Worm (Caenorhabditis elegans): ENCODE results near the gene Y69H2.7.
A peak's percentile ranks its signal among the peaks of the same experiment; 100 is the strongest.

Gene Y69H2.7

ce11 chrV:18689681-18690080, at the start of gene Y69H2.7, which contains the start of gene ubc-19:
TSS of gene Y69H2.7 (plus strand) at chrV:18689989.
TSS of gene ubc-19 (minus strand) at chrV:18689762.
- peak; percentile 41 for TF ChIP-seq snpc-4 (tag; optimal IDR thresholded peaks at IDR 0.05)
- no peak for TF ChIP-seq jun-1 (tag; optimal IDR thresholded peaks at IDR 0.05)
- no peak for TF ChIP-seq unc-39 (tag; optimal IDR thresholded peaks at IDR 0.05)
- no peak for TF ChIP-seq unc-62 (GFP tag; optimal IDR thresholded peaks at IDR 0.05)
- TF ChIP-seq egl-5 (tag; optimal IDR thresholded peaks at IDR 0.05): no peak
- no peak for TF ChIP-seq ama-1 (optimal IDR thresholded peaks at IDR 0.05)
- TF ChIP-seq elt-1 (tag; optimal IDR thresholded peaks at IDR 0.05): no peak
- no peak for TF ChIP-seq fos-1 (tag; optimal IDR thresholded peaks at IDR 0.05)
- TF ChIP-seq nhr-11 (tag; optimal IDR thresholded peaks at IDR 0.05): no peak
- TF ChIP-seq lin-39 (tag; optimal IDR thresholded peaks at IDR 0.05): no peak
- no peak for TF ChIP-seq egl-27 (tag; optimal IDR thresholded peaks at IDR 0.05)
- TF ChIP-seq mml-1 (tag; optimal IDR thresholded peaks at IDR 0.05): no peak
- no peak for TF ChIP-seq elt-2 (tag; optimal IDR thresholded peaks at IDR 0.05)
- TF ChIP-seq pqm-1 (tag; optimal IDR thresholded peaks at IDR 0.05): no peak
- TF ChIP-seq nhr-23 (tag; optimal IDR thresholded peaks at IDR 0.05): no peak
- TF ChIP-seq hmg-11 (tag; optimal IDR thresholded peaks at IDR 0.05): peak; percentile 70
- no peak for TF ChIP-seq daf-12 (tag; optimal IDR thresholded peaks at IDR 0.05)
- no peak for TF ChIP-seq nhr-25 (tag; optimal IDR thresholded peaks at IDR 0.05)
- peak; percentile 24 for TF ChIP-seq pha-4 (tag; optimal IDR thresholded peaks at IDR 0.05)
- no peak for TF ChIP-seq ZK546.5 (tag; optimal IDR thresholded peaks at IDR 0.05)
- TF ChIP-seq ztf-4 (tag; optimal IDR thresholded peaks at IDR 0.05): no peak
- TF ChIP-seq nhr-12 (tag; optimal IDR thresholded peaks at IDR 0.05): no peak
- TF ChIP-seq skn-1 (tag; optimal IDR thresholded peaks at IDR 0.05): no peak

DNA sequence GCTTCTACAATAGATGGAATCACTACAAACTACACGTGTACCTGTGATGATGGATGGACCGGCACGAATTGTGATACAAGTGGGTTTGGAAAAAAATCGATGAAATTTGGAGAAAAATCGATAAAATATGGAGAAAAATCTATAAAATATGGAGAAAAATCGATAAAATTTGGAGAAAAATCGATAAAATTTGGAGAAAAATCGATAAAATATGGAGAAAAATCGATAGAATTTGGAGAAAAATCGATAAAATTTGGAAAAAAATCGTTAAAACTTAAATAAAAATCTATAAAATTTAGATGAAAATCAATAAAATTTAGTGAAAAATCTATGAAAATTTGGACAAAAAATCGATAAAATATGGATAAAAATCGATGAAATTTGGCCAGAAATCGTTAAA, 45.5 kb upstream of the Y69H2.7 start:
- TF ChIP-seq lin-39 (tag; optimal IDR thresholded peaks at IDR 0.05) (no peak), ceh-28 (tag; optimal IDR thresholded peaks at IDR 0.05) (peak; percentile 83)

DNA sequence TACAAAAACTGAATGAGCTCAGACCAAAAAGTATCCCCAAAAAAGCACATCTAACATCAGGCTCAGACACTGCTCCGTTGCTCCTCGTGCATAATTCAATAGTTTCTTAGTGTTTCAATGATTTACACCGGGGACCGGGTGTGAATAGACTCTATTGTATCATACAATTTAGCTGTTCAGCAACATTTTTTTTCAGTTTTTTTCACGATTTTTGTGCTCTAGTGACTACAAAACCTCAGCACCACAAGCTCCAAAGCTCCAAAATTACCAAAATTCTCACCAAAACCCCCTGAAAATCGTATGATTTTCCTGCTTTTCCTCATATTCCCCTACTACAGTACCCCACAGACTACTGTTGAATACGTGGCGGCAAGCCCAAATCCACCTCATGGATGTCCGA, 39.7 kb upstream of the Y69H2.7 start, which contains the start of gene egas-2:
egas-2 (plus strand) TSS at position 301 of the 400 bp plus-strand sequence.
- TF ChIP-seq daf-12 (tag; optimal IDR thresholded peaks at IDR 0.05): no peak
- no peak for TF ChIP-seq hmg-11 (tag; optimal IDR thresholded peaks at IDR 0.05)
- no peak for TF ChIP-seq elt-3 (tag; optimal IDR thresholded peaks at IDR 0.05)
- TF ChIP-seq pqm-1 (tag; optimal IDR thresholded peaks at IDR 0.05): no peak
- TF ChIP-seq ZK546.5 (tag; optimal IDR thresholded peaks at IDR 0.05): no peak
- no peak for TF ChIP-seq tbx-2 (tag; optimal IDR thresholded peaks at IDR 0.05)
- TF ChIP-seq lin-39 (tag; optimal IDR thresholded peaks at IDR 0.05): no peak
- no peak for TF ChIP-seq nhr-28 (tag; optimal IDR thresholded peaks at IDR 0.05)
- no peak for TF ChIP-seq nhr-23 (tag; optimal IDR thresholded peaks at IDR 0.05)
- no peak for TF ChIP-seq zag-1 (tag; optimal IDR thresholded peaks at IDR 0.05)

DNA sequence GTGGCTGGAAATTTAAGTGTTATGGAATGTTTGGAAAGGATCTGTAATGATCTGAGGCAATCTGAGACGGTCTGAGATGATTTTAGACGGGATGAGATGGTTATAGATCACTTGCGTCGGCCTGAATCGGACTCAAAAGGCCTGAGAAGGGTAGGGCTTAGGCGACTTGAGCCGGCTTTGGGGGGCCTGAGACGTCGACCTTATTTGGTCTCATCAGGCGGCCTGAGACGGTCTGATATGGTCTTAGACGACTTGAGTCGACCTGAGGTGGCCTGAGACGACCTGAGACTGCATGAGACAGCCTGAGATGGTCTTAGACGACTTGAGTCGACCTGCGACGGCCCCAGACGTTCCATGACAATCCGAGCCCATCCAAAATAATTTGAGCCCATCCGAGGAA, 33.4 kb upstream of the Y69H2.7 start:
- TF ChIP-seq mdl-1 (tag; optimal IDR thresholded peaks at IDR 0.05) (no peak), elt-1 (tag; optimal IDR thresholded peaks at IDR 0.05) (no peak), ceh-82 (tag; optimal IDR thresholded peaks at IDR 0.05) (no peak), nhr-237 (tag; optimal IDR thresholded peaks at IDR 0.05) (no peak), pha-4 (tag; optimal IDR thresholded peaks at IDR 0.05) (no peak)

DNA sequence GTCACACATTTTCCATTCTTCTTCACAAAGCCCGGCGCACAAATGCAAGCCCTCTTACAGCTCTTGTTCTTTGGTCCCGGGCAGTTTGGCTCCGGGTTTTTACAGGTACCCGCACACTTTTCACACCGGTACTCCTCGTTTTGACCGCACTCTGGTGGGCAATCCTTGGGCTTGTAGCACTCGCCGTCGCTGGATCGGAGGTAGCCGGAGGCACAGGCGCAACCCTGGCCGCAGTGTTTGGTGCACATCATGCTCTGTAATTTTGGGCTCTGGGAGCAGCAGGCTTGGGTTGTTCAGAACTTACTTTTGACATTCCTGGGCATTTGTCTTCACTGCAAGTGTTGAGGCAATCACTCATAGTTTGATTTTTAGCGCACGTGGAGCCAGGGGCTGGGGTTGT, 32.4 kb upstream of the Y69H2.7 start:
- TF ChIP-seq nhr-43 (tag; optimal IDR thresholded peaks at IDR 0.05; ENCODE audit: poor library complexity, severe bottlenecking) (no peak), fkh-2 (tag; optimal IDR thresholded peaks at IDR 0.05) (no peak), elt-3 (tag; optimal IDR thresholded peaks at IDR 0.05) (no peak), ama-1 (optimal IDR thresholded peaks at IDR 0.05) (no peak), pqm-1 (tag; optimal IDR thresholded peaks at IDR 0.05) (no peak), ceh-82 (tag; optimal IDR thresholded peaks at IDR 0.05) (no peak)

ce11 chrV:18658914-18659313, 30.9 kb upstream of the Y69H2.7 start:
- TF ChIP-seq nhr-11 (tag; optimal IDR thresholded peaks at IDR 0.05): no peak
- TF ChIP-seq jun-1 (tag; optimal IDR thresholded peaks at IDR 0.05): no peak
- TF ChIP-seq lin-15B (tag; optimal IDR thresholded peaks at IDR 0.05): no peak
- no peak for TF ChIP-seq lsy-12 (tag; optimal IDR thresholded peaks at IDR 0.05)
- TF ChIP-seq lin-39 (tag; optimal IDR thresholded peaks at IDR 0.05): no peak
- TF ChIP-seq pha-4 (tag; optimal IDR thresholded peaks at IDR 0.05): no peak
- no peak for TF ChIP-seq ceh-16 (tag; optimal IDR thresholded peaks at IDR 0.05)
- TF ChIP-seq hmg-11 (tag; optimal IDR thresholded peaks at IDR 0.05): no peak
- TF ChIP-seq skn-1 (tag; optimal IDR thresholded peaks at IDR 0.05): no peak
- no peak for TF ChIP-seq ceh-9 (tag; optimal IDR thresholded peaks at IDR 0.05)
- TF ChIP-seq ztf-11 (tag; optimal IDR thresholded peaks at IDR 0.05): no peak
- no peak for TF ChIP-seq mml-1 (tag; optimal IDR thresholded peaks at IDR 0.05)
- TF ChIP-seq zag-1 (tag; optimal IDR thresholded peaks at IDR 0.05): no peak
- no peak for TF ChIP-seq egl-5 (tag; optimal IDR thresholded peaks at IDR 0.05)

Data from whole organism, L3 larva.